Worm (Caenorhabditis elegans): Measurements from ENCODE around the gene sup-37.

ce11 chrV:8762861-8763260, 23.5 kb upstream of the sup-37 start, which contains the start of gene B0507.8:
- TF ChIP-seq efl-1 (optimal IDR thresholded peaks at IDR 0.05) (no peak), efl-1 (GFP tag; optimal IDR thresholded peaks at IDR 0.05 in 1 of 2) (no peak), aly-2 (tag; optimal IDR thresholded peaks at IDR 0.05) (no peak), lsy-2 (tag; optimal IDR thresholded peaks at IDR 0.05) (no peak), egl-27 (tag; optimal IDR thresholded peaks at IDR 0.05) (no peak), nhr-71 (tag; optimal IDR thresholded peaks at IDR 0.05) (no peak), zag-1 (tag; optimal IDR thresholded peaks at IDR 0.05) (no peak), pag-3 (tag; optimal IDR thresholded peaks at IDR 0.05; ENCODE audit: borderline replicate concordance, insufficient read depth) (no peak), ztf-4 (tag; optimal IDR thresholded peaks at IDR 0.05) (no peak)

Measured in whole organism, L1 larva.